Worm (Caenorhabditis elegans): Measurements from ENCODE around the gene clec-216.

- TF ChIP-seq nhr-25 (tag; optimal IDR thresholded peaks at IDR 0.05): no peak
- TF ChIP-seq snpc-4 (tag; optimal IDR thresholded peaks at IDR 0.05): no peak
- no peak for TF ChIP-seq mdl-1 (tag; optimal IDR thresholded peaks at IDR 0.05)
- TF ChIP-seq nhr-76 (tag; optimal IDR thresholded peaks at IDR 0.05): no peak
- no peak for TF ChIP-seq ceh-9 (tag; optimal IDR thresholded peaks at IDR 0.05)
Measured at ce11 chrV:7994570-7994969, 41.8 kb upstream of the clec-216 start, which contains the start of gene ceh-76.

Data from whole organism, L3 larva.